Fruit fly (Drosophila melanogaster) whole organism, embryonic: Measurements from ENCODE around the gene pico.

Experiments used
- Aef1 ChIP-seq: fragments of 200-800 bp; sonication (Bioruptor generic); IDR thresholded peaks from 3 replicates; pipeline ENCODE4 v1.3.6; 2022; ENCODE audit warnings: missing biosample characterization, missing genetic modification characterization
- Asciz ChIP-seq: fragments of 200-800 bp; sonication (Bioruptor generic); optimal IDR thresholded peaks from 2 replicates; lab custom pipeline; 2017; ENCODE audit warnings: missing biosample characterization, mild to moderate bottlenecking, missing genetic modification characterization, missing genetic modification reagents
- Atf-2 ChIP-seq: fragments of 200-800 bp; sonication (Bioruptor generic); optimal IDR thresholded peaks from 2 replicates; lab custom pipeline; 2016; ENCODE audit warnings: missing biosample characterization, missing genetic modification characterization
- Blimp-1 ChIP-seq: fragments of 200-800 bp; sonication (Bioruptor generic); optimal IDR thresholded peaks from 3 replicates; lab custom pipeline; 2018; ENCODE audit warnings: missing biosample characterization, missing genetic modification characterization, mild to moderate bottlenecking, moderate library complexity, missing genetic modification reagents
- CG10267 ChIP-seq: fragments of 200-800 bp; sonication (Bioruptor generic); optimal IDR thresholded peaks from 2 replicates; lab custom pipeline; 2018; ENCODE audit warnings: missing biosample characterization, mild to moderate bottlenecking, missing genetic modification characterization, moderate library complexity
- CG12155 ChIP-seq: fragments of 200-800 bp; sonication (Bioruptor generic); optimal IDR thresholded peaks from 3 replicates; lab custom pipeline; 2016; ENCODE audit warnings: missing biosample characterization, missing genetic modification characterization
- CG14014 ChIP-seq: fragments of 200-800 bp; sonication (Bioruptor generic); IDR thresholded peaks from 2 replicates; pipeline ENCODE4 v1.3.6; 2022; ENCODE audit warnings: missing biosample characterization, missing genetic modification characterization
- CG15073 ChIP-seq: fragments of 200-800 bp; sonication (Bioruptor generic); optimal IDR thresholded peaks from 2 replicates; lab custom pipeline; 2016; ENCODE audit warnings: missing biosample characterization, missing genetic modification characterization
- CG15696 ChIP-seq: fragments of 200-800 bp; sonication (Bioruptor generic); optimal IDR thresholded peaks from 2 replicates; lab custom pipeline; 2019; ENCODE audit warnings: missing biosample characterization, mild to moderate bottlenecking, missing genetic modification characterization, moderate library complexity
- CG17359 ChIP-seq: fragments of 200-800 bp; sonication (Bioruptor generic); optimal IDR thresholded peaks from 3 replicates; lab custom pipeline; 2018; ENCODE audit warnings: missing biosample characterization, mild to moderate bottlenecking, missing genetic modification characterization, moderate library complexity
- CG18262 ChIP-seq: fragments of 200-800 bp; optimal IDR thresholded peaks from 3 replicates; lab custom pipeline; 2019; ENCODE audit warnings: missing biosample characterization, mild to moderate bottlenecking, missing genetic modification characterization, moderate library complexity
- CG18764 ChIP-seq: fragments of 200-800 bp; sonication (Bioruptor generic); optimal IDR thresholded peaks from 3 replicates; lab custom pipeline; 2016; ENCODE audit warnings: missing biosample characterization, missing genetic modification characterization
- CG31388 ChIP-seq: fragments of 200-800 bp; sonication (Bioruptor generic); optimal IDR thresholded peaks from 2 replicates; lab custom pipeline; 2016; ENCODE audit warnings: missing biosample characterization, missing genetic modification characterization
- CG32772 ChIP-seq: fragments of 200-800 bp; sonication (Bioruptor generic); IDR thresholded peaks from 2 replicates; pipeline ENCODE4 v1.3.6; 2022; ENCODE audit warnings: missing biosample characterization, missing genetic modification characterization
- CG3838 ChIP-seq: fragments of 200-800 bp; sonication (Bioruptor generic); optimal IDR thresholded peaks from 3 replicates; lab custom pipeline; 2016; ENCODE audit warnings: missing biosample characterization, missing genetic modification characterization
- CG4360 ChIP-seq: fragments of 200-800 bp; sonication (Bioruptor generic); IDR thresholded peaks from 2 replicates; pipeline ENCODE4 v1.3.6; 2022; ENCODE audit warnings: missing biosample characterization, missing genetic modification characterization
- CG6813 ChIP-seq: fragments of 200-800 bp; sonication (Bioruptor generic); optimal IDR thresholded peaks from 2 replicates; lab custom pipeline; 2017; ENCODE audit warnings: missing biosample characterization, missing genetic modification characterization, mild to moderate bottlenecking, moderate library complexity, missing genetic modification reagents
- CG9817 ChIP-seq: fragments of 200-800 bp; sonication (Bioruptor generic); optimal IDR thresholded peaks from 2 replicates; lab custom pipeline; 2018; ENCODE audit warnings: missing biosample characterization, mild to moderate bottlenecking, missing genetic modification characterization, moderate library complexity
- CrebB ChIP-seq: fragments of 200-800 bp; sonication (Bioruptor generic); optimal IDR thresholded peaks from 3 replicates; lab custom pipeline; 2018; ENCODE audit warnings: missing biosample characterization, mild to moderate bottlenecking, missing genetic modification characterization
- Dip3 ChIP-seq: fragments of 200-800 bp; sonication (Bioruptor generic); optimal IDR thresholded peaks from 3 replicates; lab custom pipeline; 2016; ENCODE audit warnings: missing biosample characterization, missing genetic modification characterization
- H15 ChIP-seq: fragments of 200-800 bp; sonication (Bioruptor generic); IDR thresholded peaks from 3 replicates; pipeline ENCODE4 v1.3.6; 2022; ENCODE audit warnings: missing biosample characterization, missing genetic modification characterization
- Hsf ChIP-seq: fragments of 200-800 bp; sonication (Bioruptor generic); optimal IDR thresholded peaks from 3 replicates; lab custom pipeline; 2016; ENCODE audit warnings: missing biosample characterization, missing genetic modification characterization
- Lpt ChIP-seq: fragments of >200 bp; optimal IDR thresholded peaks from 2 replicates; lab custom pipeline; 2018; ENCODE audit warnings: missing biosample characterization, missing genetic modification characterization
- Neu2 ChIP-seq: fragments of 200-800 bp; sonication (Bioruptor generic); optimal IDR thresholded peaks from 3 replicates; lab custom pipeline; 2016; ENCODE audit warnings: missing biosample characterization, missing genetic modification characterization, borderline replicate concordance
- Opbp ChIP-seq: fragments of 200-800 bp; sonication (Bioruptor generic); IDR thresholded peaks from 3 replicates; pipeline ENCODE4 v1.3.6; 2022; ENCODE audit warnings: missing biosample characterization, missing genetic modification characterization; ENCODE audit not compliant: partially characterized antibody
- PHDP ChIP-seq: fragments of 200-800 bp; sonication (Bioruptor generic); optimal IDR thresholded peaks from 3 replicates; lab custom pipeline; 2018; ENCODE audit warnings: missing biosample characterization, mild to moderate bottlenecking, missing genetic modification characterization, moderate library complexity
- Side ChIP-seq: fragments of 200-800 bp; sonication (Bioruptor generic); optimal IDR thresholded peaks from 2 replicates; lab custom pipeline; 2016; ENCODE audit warnings: missing biosample characterization, missing genetic modification characterization
- Ssrp ChIP-seq: fragments of 200-800 bp; sonication (Bioruptor generic); optimal IDR thresholded peaks from 2 replicates; lab custom pipeline; 2018; ENCODE audit warnings: missing biosample characterization, mild to moderate bottlenecking, missing genetic modification characterization, moderate library complexity
- bbx ChIP-seq: fragments of 200-800 bp; sonication (Bioruptor generic); IDR thresholded peaks from 2 replicates; pipeline ENCODE4 v1.3.6; 2022; ENCODE audit warnings: missing biosample characterization, missing genetic modification characterization; ENCODE audit not compliant: partially characterized antibody
- btn ChIP-seq: fragments of 200-800 bp; sonication (Bioruptor generic); optimal IDR thresholded peaks from 2 replicates; lab custom pipeline; 2016; ENCODE audit warnings: missing biosample characterization, missing genetic modification characterization
- cwo ChIP-seq: fragments of 200-800 bp; sonication (Bioruptor generic); optimal IDR thresholded peaks from 3 replicates; lab custom pipeline; 2017; ENCODE audit warnings: missing biosample characterization, missing genetic modification characterization, mild to moderate bottlenecking, moderate library complexity, missing genetic modification reagents
- dimm ChIP-seq: fragments of 200-800 bp; sonication (Bioruptor generic); IDR thresholded peaks from 2 replicates; pipeline ENCODE4 v1.3.6; 2022; ENCODE audit warnings: missing biosample characterization, missing genetic modification characterization
- dmrt11E ChIP-seq: fragments of 200-800 bp; sonication (Bioruptor generic); optimal IDR thresholded peaks from 3 replicates; lab custom pipeline; 2018; ENCODE audit warnings: missing biosample characterization, mild to moderate bottlenecking, missing genetic modification characterization, moderate library complexity
- dmrt99B ChIP-seq: fragments of 200-800 bp; sonication (Bioruptor generic); optimal IDR thresholded peaks from 2 replicates; lab custom pipeline; 2018; ENCODE audit warnings: missing biosample characterization, mild to moderate bottlenecking, missing genetic modification characterization, moderate library complexity
- dpn ChIP-seq, 2 experiments: fragments of 200-800 bp; sonication (Bioruptor generic); optimal IDR thresholded peaks; 3 replicates each; lab custom pipeline; 2016; ENCODE audit warnings: missing biosample characterization in 2 of 2, missing genetic modification characterization in 2 of 2
- fd96Cb ChIP-seq: fragments of 200-800 bp; sonication (Bioruptor generic); optimal IDR thresholded peaks from 2 replicates; lab custom pipeline; 2018; ENCODE audit warnings: missing biosample characterization, mild to moderate bottlenecking, missing genetic modification characterization, moderate library complexity
- ftz-f1 ChIP-seq: fragments of 200-800 bp; sonication (Bioruptor generic); optimal IDR thresholded peaks from 2 replicates; lab custom pipeline; 2016; ENCODE audit warnings: missing biosample characterization, missing genetic modification characterization
- gfzf ChIP-seq: fragments of 200-800 bp; sonication (Bioruptor generic); optimal IDR thresholded peaks from 2 replicates; lab custom pipeline; 2016; ENCODE audit warnings: missing biosample characterization, mild to moderate bottlenecking, missing genetic modification characterization, moderate library complexity
- grau ChIP-seq: fragments of 200-800 bp; optimal IDR thresholded peaks from 3 replicates; lab custom pipeline; 2019; ENCODE audit warnings: missing biosample characterization, mild to moderate bottlenecking, missing genetic modification characterization, moderate library complexity
- grn ChIP-seq: fragments of 200-800 bp; sonication (Bioruptor generic); optimal IDR thresholded peaks from 3 replicates; lab custom pipeline; 2017; ENCODE audit warnings: missing biosample characterization, missing genetic modification characterization
- ken ChIP-seq: fragments of 200-800 bp; sonication (Bioruptor generic); IDR thresholded peaks from 3 replicates; pipeline ENCODE4 v1.3.6; 2022; ENCODE audit warnings: missing biosample characterization, missing genetic modification characterization
- klu ChIP-seq: fragments of 200-800 bp; sonication (Bioruptor generic); IDR thresholded peaks from 2 replicates; pipeline ENCODE4 v1.3.6; 2022; ENCODE audit warnings: missing biosample characterization, missing genetic modification characterization
- kni ChIP-seq: fragments of 200-800 bp; sonication (Bioruptor generic); optimal IDR thresholded peaks from 3 replicates; lab custom pipeline; 2017; ENCODE audit warnings: mild to moderate bottlenecking, missing biosample characterization, missing genetic modification reagents, missing genetic modification characterization
- nau ChIP-seq: fragments of 200-800 bp; sonication (Bioruptor generic); optimal IDR thresholded peaks from 3 replicates; lab custom pipeline; 2017; ENCODE audit warnings: missing biosample characterization, mild to moderate bottlenecking, missing genetic modification characterization, missing genetic modification reagents
- org-1 ChIP-seq: fragments of 200-800 bp; sonication (Bioruptor generic); optimal IDR thresholded peaks from 2 replicates; lab custom pipeline; 2017; ENCODE audit warnings: missing biosample characterization, missing genetic modification characterization
- p53 ChIP-seq: fragments of 200-800 bp; sonication (Bioruptor generic); optimal IDR thresholded peaks from 2 replicates; lab custom pipeline; 2016; ENCODE audit warnings: missing biosample characterization, missing genetic modification characterization
- pita ChIP-seq: fragments of 200-800 bp; sonication (Bioruptor generic); optimal IDR thresholded peaks from 2 replicates; lab custom pipeline; 2017; ENCODE audit warnings: missing biosample characterization, mild to moderate bottlenecking, missing genetic modification characterization
- rib ChIP-seq: fragments of 200-800 bp; sonication (Bioruptor generic); IDR thresholded peaks from 2 replicates; pipeline ENCODE4 v1.3.6; 2022; ENCODE audit warnings: missing biosample characterization, missing genetic modification characterization
- sens ChIP-seq: fragments of 200-800 bp; sonication (Bioruptor generic); peaks from one replicate; lab custom pipeline; 2016; ENCODE audit warnings: missing biosample characterization, missing genetic modification characterization
- yki ChIP-seq: fragments of >200 bp; optimal IDR thresholded peaks from 3 replicates; lab custom pipeline; 2018

Gene pico

DNA sequence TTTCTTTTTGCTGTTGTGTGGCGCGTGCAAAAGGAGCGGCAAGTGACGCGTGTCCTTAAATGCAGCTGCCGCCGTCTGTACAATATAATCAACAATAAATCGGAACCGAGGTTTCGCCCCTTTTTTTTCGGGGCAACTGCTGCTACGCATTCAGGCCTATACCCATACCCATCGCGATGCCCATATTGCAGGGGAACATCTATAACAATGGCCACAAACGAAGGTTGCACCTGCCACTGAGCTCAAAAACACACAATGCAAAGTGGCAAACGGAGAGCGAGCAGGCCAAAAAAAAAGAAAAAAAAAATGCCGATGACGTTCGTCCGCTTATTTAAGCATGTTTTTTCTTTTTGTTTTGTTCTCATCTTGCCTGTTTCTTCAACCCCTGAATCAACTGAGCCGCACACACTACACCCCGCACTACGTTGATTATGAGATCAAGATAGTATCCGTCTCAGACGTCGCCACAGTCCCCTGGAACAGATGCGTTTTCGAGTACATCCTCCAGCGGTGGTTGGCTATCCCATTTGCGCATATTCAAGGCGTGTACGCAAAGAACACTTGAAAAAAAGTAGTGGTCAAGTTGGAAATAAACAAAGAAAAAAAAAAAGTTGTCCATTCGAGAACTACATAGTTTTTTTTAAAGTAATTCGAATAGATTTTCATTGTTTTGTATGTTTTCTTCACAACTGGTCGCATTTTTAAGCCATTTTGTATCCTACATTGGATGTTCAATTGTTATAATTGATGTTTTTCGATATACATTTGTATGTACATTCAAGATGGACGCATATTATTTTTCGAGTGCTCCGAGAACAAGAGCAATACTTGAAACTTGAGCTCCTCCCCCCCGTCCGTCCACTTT is 9.2 kb downstream of the pico start (continued):
- TF ChIP-seq CG15696 (tag; lab: Kevin White, UChicago) (peak; percentile 64), CG14014 (GFP tag; lab: Robert Waterston, UW) (no peak), CG17359 (peak; percentile 43), Atf-2 (no peak), dimm (GFP tag; lab: Robert Waterston, UW) (no peak), fd96Cb (tag; lab: Kevin White, UChicago) (peak; percentile 24), Aef1 (GFP tag; lab: Robert Waterston, UW) (no peak), gfzf (no peak), rib (GFP tag; lab: Robert Waterston, UW) (no peak), H15 (GFP tag; lab: Robert Waterston, UW) (no peak), Opbp (GFP tag; lab: Robert Waterston, UW) (no peak), CG18262 (tag; lab: Kevin White, UChicago) (peak; percentile 48), Neu2 (GFP tag; lab: Kevin White, UChicago) (no peak), Lpt (GFP tag; lab: Kevin White, UChicago) (peak; percentile 69), PHDP (tag; lab: Kevin White, UChicago) (no peak), dpn (GFP tag; optimal IDR thresholded peaks at IDR 0.05; lab: Kevin White, UChicago) (no peak), CG18764 (GFP tag; lab: Kevin White, UChicago) (no peak), org-1 (peak; percentile 13), CG15073 (no peak), pita (GFP tag; lab: Kevin White, UChicago) (no peak), cwo (GFP tag; lab: Kevin White, UChicago) (no peak), Side (GFP tag; lab: Kevin White, UChicago) (no peak), CrebB (tag; lab: Kevin White, UChicago) (no peak), CG4360 (GFP tag; lab: Robert Waterston, UW) (no peak), grau (tag; lab: Kevin White, UChicago) (peak; percentile 2), p53 (GFP tag; lab: Kevin White, UChicago) (no peak), CG12155 (GFP tag; lab: Kevin White, UChicago) (no peak), kni (GFP tag; lab: Kevin White, UChicago) (peak; percentile 35), Blimp-1 (GFP tag; lab: Kevin White, UChicago) (peak; percentile 1), bbx (GFP tag; lab: Robert Waterston, UW) (no peak), ftz-f1 (GFP tag; lab: Kevin White, UChicago) (no peak), Hsf (GFP tag; lab: Kevin White, UChicago) (peak; percentile 14), Dip3 (GFP tag; lab: Kevin White, UChicago) (no peak), CG6813 (peak; percentile 6), nau (GFP tag; lab: Kevin White, UChicago) (no peak), Asciz (GFP tag; lab: Kevin White, UChicago) (no peak), klu (GFP tag; lab: Robert Waterston, UW) (no peak), ken (GFP tag; lab: Robert Waterston, UW) (no peak), dmrt99B (tag; lab: Kevin White, UChicago) (peak; percentile 26), yki (lab: Kevin White, UChicago) (no peak), sens (peak; percentile 91), CG3838 (GFP tag; lab: Kevin White, UChicago) (no peak), CG10267 (tag; lab: Kevin White, UChicago) (peak; percentile 29), CG31388 (GFP tag; lab: Kevin White, UChicago) (no peak), CG32772 (peak; percentile 54), CG9817 (tag; lab: Kevin White, UChicago) (no peak), btn (no peak), dmrt11E (tag; lab: Kevin White, UChicago) (peak; percentile 49), grn (GFP tag; lab: Kevin White, UChicago) (peak; percentile 70), Ssrp (tag; lab: Kevin White, UChicago) (peak; percentile 3)
